Worm (Caenorhabditis elegans) whole organism, young adult: ENCODE data around the gene srx-46.

Experiments
- B0336.3 ChIP-seq: fragments of 200-800 bp; sonication (Bioruptor generic); IDR thresholded peaks from 2 replicates; pipeline ENCODE4 v1.3.6; 2022; ENCODE audit warnings: missing genetic modification characterization, missing compliant biosample characterization
- D2030.7 ChIP-seq: fragments of 200-800 bp; sonication (Bioruptor generic); IDR thresholded peaks from 2 replicates; pipeline ENCODE4 v1.3.6; 2022; ENCODE audit warnings: missing genetic modification reagents, missing genetic modification characterization, missing compliant biosample characterization
- F23B12.7 ChIP-seq: sonication (generic microtip); optimal IDR thresholded peaks from 2 replicates; lab custom pipeline; 2017; ENCODE audit warnings: missing genetic modification characterization, mild to moderate bottlenecking, missing compliant biosample characterization, antibody characterized with exemption, moderate library complexity; ENCODE audit not compliant: insufficient read depth
- F37B4.10 ChIP-seq: fragments of 200-800 bp; sonication (Bioruptor generic); IDR thresholded peaks from 2 replicates; pipeline ENCODE4 v1.3.6; 2022; ENCODE audit warnings: missing genetic modification characterization, missing compliant biosample characterization
- F55B11.4 ChIP-seq: sonication (generic microtip); optimal IDR thresholded peaks from 2 replicates; lab custom pipeline; 2016; ENCODE audit warnings: missing compliant biosample characterization, missing genetic modification characterization, borderline replicate concordance; ENCODE audit not compliant: insufficient read depth
- K11D2.4 ChIP-seq: fragments of 200-800 bp; sonication (Bioruptor generic); IDR thresholded peaks from 2 replicates; pipeline ENCODE4 v1.3.6; 2022; ENCODE audit warnings: missing genetic modification reagents, missing genetic modification characterization, missing compliant biosample characterization
- T07F8.4 ChIP-seq: sonication (generic microtip); optimal IDR thresholded peaks from 2 replicates; lab custom pipeline; 2016; ENCODE audit warnings: mild to moderate bottlenecking, missing genetic modification characterization, moderate library complexity, missing compliant biosample characterization
- Y53F4B.3 ChIP-seq: fragments of 200-800 bp; sonication (Bioruptor generic); IDR thresholded peaks from 2 replicates; pipeline ENCODE4 v1.3.6; 2022; ENCODE audit warnings: missing genetic modification reagents, missing genetic modification characterization, missing compliant biosample characterization
- Y67H2A.10 ChIP-seq: fragments of 200-800 bp; sonication (Bioruptor generic); conservative IDR thresholded peaks from 2 replicates; pipeline ENCODE4 v1.3.6; 2022; ENCODE audit warnings: missing genetic modification reagents, missing genetic modification characterization, missing compliant biosample characterization
- Y79H2A.3 ChIP-seq: fragments of 200-800 bp; sonication (Bioruptor generic); conservative IDR thresholded peaks from 2 replicates; pipeline ENCODE4 v1.3.6; 2022; ENCODE audit warnings: missing genetic modification reagents, missing genetic modification characterization, missing compliant biosample characterization
- ZK185.1 ChIP-seq: sonication (generic microtip); optimal IDR thresholded peaks from 2 replicates; lab custom pipeline; 2016; ENCODE audit warnings: mild to moderate bottlenecking, missing genetic modification characterization, missing compliant biosample characterization; ENCODE audit not compliant: poor library complexity, severe bottlenecking
- cebp-1 ChIP-seq, 2 experiments: fragments of 200-800 bp in 1 of 2; sonication (Bioruptor generic) in 1 of 2; sonication (generic microtip) in 1 of 2; IDR thresholded peaks in 1 of 2; optimal IDR thresholded peaks in 1 of 2; 2 replicates each; pipeline versions ENCODE4 v1.3.6 to Lab custom; 2017 to 2022; ENCODE audit warnings: missing compliant biosample characterization in 2 of 2, missing genetic modification characterization in 2 of 2, mild to moderate bottlenecking in 1 of 2, missing genetic modification reagents in 1 of 2, moderate library complexity in 1 of 2
- cebp-2 ChIP-seq: fragments of 200-800 bp; sonication (Bioruptor generic); IDR thresholded peaks from 2 replicates; pipeline ENCODE4 v1.3.6; 2022; ENCODE audit warnings: missing genetic modification characterization, missing compliant biosample characterization
- ceh-27 ChIP-seq: fragments of 200-800 bp; sonication (Bioruptor generic); optimal IDR thresholded peaks from 2 replicates; lab custom pipeline; 2018; ENCODE audit warnings: mild to moderate bottlenecking, missing genetic modification characterization, moderate library complexity, missing compliant biosample characterization
- ceh-79 ChIP-seq: sonication (generic microtip); optimal IDR thresholded peaks from 2 replicates; lab custom pipeline; 2017; ENCODE audit warnings: mild to moderate bottlenecking, missing genetic modification characterization, missing compliant biosample characterization
- die-1 ChIP-seq: sonication (generic microtip); optimal IDR thresholded peaks from 2 replicates; lab custom pipeline; 2016; ENCODE audit warnings: missing genotype, mild to moderate bottlenecking, missing genetic modification characterization, missing compliant biosample characterization
- dox-1 ChIP-seq: fragments of 200-800 bp; sonication (Bioruptor generic); IDR thresholded peaks from 2 replicates; pipeline ENCODE4 v1.3.6; 2022; ENCODE audit warnings: missing genetic modification reagents, missing genetic modification characterization, missing compliant biosample characterization
- egl-18 ChIP-seq: fragments of 200-800 bp; sonication (Bioruptor generic); IDR thresholded peaks from 2 replicates; pipeline ENCODE4 v1.3.6; 2022; ENCODE audit warnings: missing genetic modification reagents, missing genetic modification characterization, missing compliant biosample characterization
- egrh-3 ChIP-seq: fragments of 200-800 bp; sonication (Bioruptor generic); IDR thresholded peaks from 2 replicates; pipeline ENCODE4 v1.3.6; 2022; ENCODE audit warnings: missing genetic modification reagents, missing genetic modification characterization, missing compliant biosample characterization
- ekl-4 ChIP-seq: fragments of 200-800 bp; sonication (Bioruptor generic); IDR thresholded peaks from 2 replicates; pipeline ENCODE4 v1.3.6; 2022; ENCODE audit warnings: missing genetic modification reagents, missing genetic modification characterization, missing compliant biosample characterization
- gei-17 ChIP-seq: fragments of 200-800 bp; sonication (Bioruptor generic); optimal IDR thresholded peaks from 2 replicates; lab custom pipeline; 2018; ENCODE audit warnings: mild to moderate bottlenecking, missing genetic modification characterization, missing compliant biosample characterization
- hrde-1 ChIP-seq: sonication (generic microtip); optimal IDR thresholded peaks from 2 replicates; lab custom pipeline; 2016; ENCODE audit warnings: missing genetic modification characterization, mild to moderate bottlenecking, missing compliant biosample characterization, moderate library complexity, missing genotype, missing genetic modification reagents, borderline replicate concordance
- hsf-1 ChIP-seq: fragments of 200-800 bp; sonication (Bioruptor generic); IDR thresholded peaks from 2 replicates; pipeline ENCODE4 v1.3.6; 2022; ENCODE audit warnings: missing genetic modification reagents, missing genetic modification characterization, missing compliant biosample characterization
- lag-1 ChIP-seq: fragments of 200-800 bp; sonication (Bioruptor generic); IDR thresholded peaks from 2 replicates; pipeline ENCODE4 v1.3.6; 2022; ENCODE audit warnings: missing genetic modification reagents, missing genetic modification characterization, missing compliant biosample characterization
- lin-26 ChIP-seq: fragments of 200-800 bp; sonication (Bioruptor generic); IDR thresholded peaks from 2 replicates; pipeline ENCODE4 v1.3.6; 2022; ENCODE audit warnings: missing genetic modification reagents, missing genetic modification characterization, missing compliant biosample characterization
- lin-54 ChIP-seq: fragments of 200-800 bp; sonication (Bioruptor generic); optimal IDR thresholded peaks from 2 replicates; lab custom pipeline; 2018; ENCODE audit warnings: mild to moderate bottlenecking, missing genetic modification characterization, missing compliant biosample characterization
- lsl-1 ChIP-seq: fragments of 200-800 bp; sonication (Bioruptor generic); optimal IDR thresholded peaks from 2 replicates; lab custom pipeline; 2018; ENCODE audit warnings: mild to moderate bottlenecking, missing genetic modification characterization, moderate library complexity, missing compliant biosample characterization
- madf-6 ChIP-seq: fragments of 200-800 bp; sonication (Bioruptor generic); IDR thresholded peaks from 2 replicates; pipeline ENCODE4 v1.3.6; 2022; ENCODE audit warnings: missing genetic modification reagents, missing genetic modification characterization, missing compliant biosample characterization
- mcd-1 ChIP-seq: fragments of 200-800 bp; sonication (Bioruptor generic); IDR thresholded peaks from 2 replicates; pipeline ENCODE4 v1.3.6; 2022; ENCODE audit warnings: missing genetic modification reagents, missing genetic modification characterization, missing compliant biosample characterization
- nhr-179 ChIP-seq: sonication (generic microtip); optimal IDR thresholded peaks from 2 replicates; lab custom pipeline; 2016; ENCODE audit warnings: mild to moderate bottlenecking, missing genetic modification characterization, missing compliant biosample characterization
- repo-1 ChIP-seq: sonication (generic microtip); optimal IDR thresholded peaks from 2 replicates; lab custom pipeline; 2017; ENCODE audit warnings: mild to moderate bottlenecking, missing genetic modification characterization, missing compliant biosample characterization
- rpc-1 ChIP-seq, 2 experiments: fragments of 150-350 bp in 1 of 2; sonication (generic microtip) in 1 of 2; optimal IDR thresholded peaks; 2 replicates each; lab custom pipeline; 2014 to 2018; ENCODE audit warnings: missing biosample characterization in 1 of 2, missing genetic modification characterization in 1 of 2, missing genetic modification reagents in 1 of 2, missing genotype in 1 of 2
- sdz-38 ChIP-seq: sonication (generic microtip); optimal IDR thresholded peaks from 2 replicates; lab custom pipeline; 2016; ENCODE audit warnings: missing genotype, missing genetic modification characterization, missing compliant biosample characterization
- snpc-1.1 ChIP-seq: sonication (generic microtip); optimal IDR thresholded peaks from 2 replicates; lab custom pipeline; 2017; ENCODE audit warnings: missing genetic modification characterization, mild to moderate bottlenecking, missing compliant biosample characterization, antibody characterized with exemption, moderate library complexity, missing genotype, missing genetic modification reagents; ENCODE audit not compliant: insufficient read depth
- snpc-3.4 ChIP-seq: sonication (generic microtip); optimal IDR thresholded peaks from 2 replicates; lab custom pipeline; 2017; ENCODE audit warnings: missing genetic modification characterization, mild to moderate bottlenecking, missing compliant biosample characterization, antibody characterized with exemption, moderate library complexity, missing genotype, missing genetic modification reagents
- snpc-4 ChIP-seq, 5 experiments: fragments of 150-350 bp in 1 of 5; sonication (generic microtip) in 4 of 5; optimal IDR thresholded peaks; 2 replicates each; lab custom pipeline; 2014 to 2018; ENCODE audit warnings: missing genetic modification characterization in 5 of 5, missing biosample characterization in 3 of 5, antibody characterized with exemption in 2 of 5, mild to moderate bottlenecking in 2 of 5, missing compliant biosample characterization in 2 of 5, missing genotype in 2 of 5, moderate library complexity in 2 of 5, missing genetic modification reagents in 1 of 5
- somi-1 ChIP-seq: fragments of 200-800 bp; sonication (Bioruptor generic); optimal IDR thresholded peaks from 2 replicates; lab custom pipeline; 2018; ENCODE audit warnings: mild to moderate bottlenecking, missing genetic modification characterization, missing compliant biosample characterization
- sptf-2 ChIP-seq: fragments of 200-800 bp; sonication (Bioruptor generic); optimal IDR thresholded peaks from 2 replicates; lab custom pipeline; 2018; ENCODE audit warnings: mild to moderate bottlenecking, missing genetic modification characterization, missing compliant biosample characterization
- tbp1 ChIP-seq: fragments of 200-800 bp; sonication (Bioruptor generic); optimal IDR thresholded peaks from 2 replicates; lab custom pipeline; 2018; ENCODE audit warnings: mild to moderate bottlenecking, missing genetic modification characterization, missing compliant biosample characterization
- tlf-1 ChIP-seq: fragments of 200-800 bp; sonication (Bioruptor generic); optimal IDR thresholded peaks from 2 replicates; lab custom pipeline; 2018; ENCODE audit warnings: mild to moderate bottlenecking, missing genetic modification characterization, missing compliant biosample characterization
- zfh-2 ChIP-seq: fragments of 200-800 bp; sonication (Bioruptor generic); conservative IDR thresholded peaks from 2 replicates; pipeline ENCODE4 v1.3.6; 2022; ENCODE audit warnings: missing genetic modification reagents, missing genetic modification characterization, missing compliant biosample characterization
- ztf-25 ChIP-seq: fragments of 200-800 bp; sonication (Bioruptor generic); IDR thresholded peaks from 2 replicates; pipeline ENCODE4 v1.3.6; 2022; ENCODE audit warnings: missing genetic modification reagents, missing genetic modification characterization, missing compliant biosample characterization
- ztf-26 ChIP-seq: sonication (generic microtip); optimal IDR thresholded peaks from 2 replicates; lab custom pipeline; 2017; ENCODE audit warnings: missing genetic modification characterization, missing compliant biosample characterization
- ztf-28 ChIP-seq: fragments of 200-800 bp; sonication (Bioruptor generic); IDR thresholded peaks from 2 replicates; pipeline ENCODE4 v1.3.6; 2022; ENCODE audit warnings: missing genetic modification reagents, missing genetic modification characterization, missing compliant biosample characterization
- ztf-6 ChIP-seq: fragments of 200-800 bp; sonication (Bioruptor generic); IDR thresholded peaks from 2 replicates; pipeline ENCODE4 v1.3.6; 2022; ENCODE audit warnings: missing genetic modification reagents, missing genetic modification characterization, missing compliant biosample characterization

srx-46 gene

ce11 chrV:9318046-9318445 lies 35.0 kb upstream of the srx-46 start, which contains the start of gene kvs-3 (continued):
- TF ChIP-seq gei-17 (GFP tag; lab: Kevin White, UChicago) (no peak), rpc-1 (optimal IDR thresholded peaks at IDR 0.05; lab: Kevin White, UChicago) (peak; percentile 85), rpc-1 (tag; optimal IDR thresholded peaks at IDR 0.05; lab: Kevin White, UChicago) (peak; percentile 94), tbp1 (GFP tag; lab: Kevin White, UChicago) (peak; percentile 97), cebp-1 (GFP tag; IDR thresholded peaks at IDR 0.05; lab: Robert Waterston, UW) (peak; percentile 55; the same call in 1 of the 2 replicates), cebp-1 (tag; optimal IDR thresholded peaks at IDR 0.05; lab: Kevin White, UChicago) (no peak), repo-1 (tag; lab: Kevin White, UChicago) (peak; percentile 82), egl-18 (GFP tag; lab: Robert Waterston, UW) (peak; percentile 75; the same call in 1 of the 2 replicates), ceh-79 (tag; lab: Kevin White, UChicago) (peak; percentile 81), Y79H2A.3 (GFP tag; lab: Robert Waterston, UW) (peak; percentile 69; the same call in 1 of the 2 replicates), zfh-2 (GFP tag; lab: Robert Waterston, UW) (no peak), cebp-2 (GFP tag; lab: Robert Waterston, UW) (0 out of 2 replicates have a peak, but pooled peaks have one; percentile 76), F37B4.10 (no peak), lsl-1 (GFP tag; lab: Kevin White, UChicago) (no peak), lin-54 (GFP tag; lab: Kevin White, UChicago) (peak; percentile 71), B0336.3 (GFP tag; lab: Robert Waterston, UW) (no peak), mcd-1 (no peak; the same call in 1 of the 2 replicates), ekl-4 (GFP tag; lab: Robert Waterston, UW) (peak; percentile 67; the same call in 1 of the 2 replicates), D2030.7 (GFP tag; lab: Robert Waterston, UW) (peak; percentile 2; the same call in 1 of the 2 replicates), sdz-38 (tag; lab: Kevin White, UChicago) (peak; percentile 10), F23B12.7 (tag; lab: Kevin White, UChicago) (peak; percentile 62), T07F8.4 (tag; lab: Kevin White, UChicago) (peak; percentile 92), F55B11.4 (tag; lab: Kevin White, UChicago) (no peak), ztf-28 (peak; percentile 92), snpc-4 (GFP tag; optimal IDR thresholded peaks at IDR 0.05; lab: Kevin White, UChicago) (peak; percentile 70), snpc-4 (tag; optimal IDR thresholded peaks at IDR 0.05; lab: Kevin White, UChicago) (peak in 1 of 4 experiments; percentile 62), K11D2.4 (GFP tag; lab: Robert Waterston, UW) (peak; percentile 67), ztf-26 (tag; lab: Kevin White, UChicago) (peak; percentile 70), somi-1 (peak; percentile 37), sptf-2 (peak; percentile 92), lag-1 (GFP tag; lab: Robert Waterston, UW) (0 out of 2 replicates have a peak, but pooled peaks have one; percentile 39), nhr-179 (tag; lab: Kevin White, UChicago) (peak; percentile 46), lin-26 (no peak; the same call in 1 of the 2 replicates), Y53F4B.3 (GFP tag; lab: Robert Waterston, UW) (peak; percentile 69; the same call in 1 of the 2 replicates), egrh-3 (GFP tag; lab: Robert Waterston, UW) (peak; percentile 44; the same call in 1 of the 2 replicates), ztf-25 (GFP tag; lab: Robert Waterston, UW) (peak; percentile 91), snpc-1.1 (tag; lab: Kevin White, UChicago) (peak; percentile 55), hsf-1 (GFP tag; lab: Robert Waterston, UW) (peak; percentile 74; the same call in 1 of the 2 replicates), die-1 (peak; percentile 85), dox-1 (GFP tag; lab: Robert Waterston, UW) (no peak; the same call in 1 of the 2 replicates), madf-6 (GFP tag; lab: Robert Waterston, UW) (no peak; the same call in 1 of the 2 replicates), ceh-27 (GFP tag; lab: Kevin White, UChicago) (peak; percentile 77), hrde-1 (tag; lab: Kevin White, UChicago) (peak; percentile 83), snpc-3.4 (peak; percentile 89), Y67H2A.10 (GFP tag; lab: Robert Waterston, UW) (peak; percentile 50; the same call in 1 of the 2 replicates), tlf-1 (GFP tag; lab: Kevin White, UChicago) (no peak), ZK185.1 (tag; lab: Kevin White, UChicago) (peak; percentile 80), ztf-6 (GFP tag; lab: Robert Waterston, UW) (peak; percentile 51; the same call in 1 of the 2 replicates)
